Worm (Caenorhabditis elegans) whole organism, young adult: ENCODE data around the gene H40L08.7.

Experiments
- B0336.3 ChIP-seq: fragments of 200-800 bp; sonication (Bioruptor generic); IDR thresholded peaks from 2 replicates; pipeline ENCODE4 v1.3.6; 2022; ENCODE audit warnings: missing genetic modification characterization, missing compliant biosample characterization
- C06A6.2 ChIP-seq: fragments of 200-800 bp; sonication (Bioruptor generic); conservative IDR thresholded peaks from 2 replicates; pipeline ENCODE4 v1.3.6; 2022; ENCODE audit warnings: missing genetic modification characterization, missing compliant biosample characterization
- C17E4.6 ChIP-seq: fragments of 200-800 bp; sonication (Bioruptor generic); IDR thresholded peaks from 2 replicates; pipeline ENCODE4 v1.3.6; 2022; ENCODE audit warnings: missing genetic modification reagents, missing genetic modification characterization, missing compliant biosample characterization
- F22D6.2 ChIP-seq: sonication (generic microtip); optimal IDR thresholded peaks from 2 replicates; lab custom pipeline; 2016; ENCODE audit warnings: mild to moderate bottlenecking, missing genetic modification characterization, missing compliant biosample characterization
- F39B2.1 ChIP-seq: fragments of 200-800 bp; sonication (Bioruptor generic); IDR thresholded peaks from 2 replicates; pipeline ENCODE4 v1.3.6; 2022; ENCODE audit warnings: missing genetic modification reagents, missing genetic modification characterization, missing compliant biosample characterization
- F55B11.4 ChIP-seq: sonication (generic microtip); optimal IDR thresholded peaks from 2 replicates; lab custom pipeline; 2016; ENCODE audit warnings: missing compliant biosample characterization, missing genetic modification characterization, borderline replicate concordance; ENCODE audit not compliant: insufficient read depth
- F57C9.4 ChIP-seq: sonication (generic microtip); optimal IDR thresholded peaks from 2 replicates; lab custom pipeline; 2017; ENCODE audit warnings: mild to moderate bottlenecking, missing genetic modification characterization, missing compliant biosample characterization
- K11D2.4 ChIP-seq: fragments of 200-800 bp; sonication (Bioruptor generic); IDR thresholded peaks from 2 replicates; pipeline ENCODE4 v1.3.6; 2022; ENCODE audit warnings: missing genetic modification reagents, missing genetic modification characterization, missing compliant biosample characterization
- K12H6.12 ChIP-seq: fragments of 200-800 bp; sonication (Bioruptor generic); optimal IDR thresholded peaks from 2 replicates; lab custom pipeline; 2018; ENCODE audit warnings: mild to moderate bottlenecking, missing genetic modification characterization, missing compliant biosample characterization
- ZK185.1 ChIP-seq: sonication (generic microtip); optimal IDR thresholded peaks from 2 replicates; lab custom pipeline; 2016; ENCODE audit warnings: mild to moderate bottlenecking, missing genetic modification characterization, missing compliant biosample characterization; ENCODE audit not compliant: poor library complexity, severe bottlenecking
- athp-1 ChIP-seq: sonication (generic microtip); optimal IDR thresholded peaks from 2 replicates; lab custom pipeline; 2017; ENCODE audit warnings: mild to moderate bottlenecking, missing genetic modification characterization, missing compliant biosample characterization
- attf-5 ChIP-seq: fragments of 200-800 bp; sonication (Bioruptor generic); optimal IDR thresholded peaks from 2 replicates; lab custom pipeline; 2018; ENCODE audit warnings: mild to moderate bottlenecking, missing genetic modification characterization, missing compliant biosample characterization
- ccch-3 ChIP-seq: fragments of 200-800 bp; sonication (Bioruptor generic); optimal IDR thresholded peaks from 2 replicates; lab custom pipeline; 2018; ENCODE audit warnings: mild to moderate bottlenecking, missing genetic modification characterization, missing compliant biosample characterization
- cebp-1 ChIP-seq, 2 experiments: fragments of 200-800 bp in 1 of 2; sonication (Bioruptor generic) in 1 of 2; sonication (generic microtip) in 1 of 2; IDR thresholded peaks in 1 of 2; optimal IDR thresholded peaks in 1 of 2; 2 replicates each; pipeline versions ENCODE4 v1.3.6 to Lab custom; 2017 to 2022; ENCODE audit warnings: missing compliant biosample characterization in 2 of 2, missing genetic modification characterization in 2 of 2, mild to moderate bottlenecking in 1 of 2, missing genetic modification reagents in 1 of 2, moderate library complexity in 1 of 2
- ceh-40 ChIP-seq: fragments of 200-800 bp; sonication (Bioruptor generic); IDR thresholded peaks from 2 replicates; pipeline ENCODE4 v1.3.6; 2022; ENCODE audit warnings: missing genetic modification characterization, missing compliant biosample characterization
- chd-7 ChIP-seq: sonication (generic microtip); optimal IDR thresholded peaks from 2 replicates; lab custom pipeline; 2016; ENCODE audit warnings: mild to moderate bottlenecking, missing genetic modification characterization, moderate library complexity, missing compliant biosample characterization
- die-1 ChIP-seq: sonication (generic microtip); optimal IDR thresholded peaks from 2 replicates; lab custom pipeline; 2016; ENCODE audit warnings: missing genotype, mild to moderate bottlenecking, missing genetic modification characterization, missing compliant biosample characterization
- dpff-1 ChIP-seq: sonication (generic microtip); optimal IDR thresholded peaks from 2 replicates; lab custom pipeline; 2017; ENCODE audit warnings: mild to moderate bottlenecking, missing genetic modification characterization, missing compliant biosample characterization
- dpl-1 ChIP-seq: fragments of 150-350 bp; optimal IDR thresholded peaks from 2 replicates; lab custom pipeline; 2014; ENCODE audit warnings: missing biosample characterization, missing genetic modification reagents, missing genetic modification characterization
- egl-18 ChIP-seq: fragments of 200-800 bp; sonication (Bioruptor generic); IDR thresholded peaks from 2 replicates; pipeline ENCODE4 v1.3.6; 2022; ENCODE audit warnings: missing genetic modification reagents, missing genetic modification characterization, missing compliant biosample characterization
- ekl-4 ChIP-seq: fragments of 200-800 bp; sonication (Bioruptor generic); IDR thresholded peaks from 2 replicates; pipeline ENCODE4 v1.3.6; 2022; ENCODE audit warnings: missing genetic modification reagents, missing genetic modification characterization, missing compliant biosample characterization
- ets-4 ChIP-seq: fragments of 200-800 bp; sonication (Bioruptor generic); optimal IDR thresholded peaks from 2 replicates; lab custom pipeline; 2018; ENCODE audit warnings: mild to moderate bottlenecking, missing genetic modification characterization, missing compliant biosample characterization
- hrde-1 ChIP-seq: sonication (generic microtip); optimal IDR thresholded peaks from 2 replicates; lab custom pipeline; 2016; ENCODE audit warnings: missing genetic modification characterization, mild to moderate bottlenecking, missing compliant biosample characterization, moderate library complexity, missing genotype, missing genetic modification reagents, borderline replicate concordance
- let-526 ChIP-seq: fragments of 200-800 bp; sonication (Bioruptor generic); IDR thresholded peaks from 2 replicates; pipeline ENCODE4 v1.3.6; 2022; ENCODE audit warnings: missing genetic modification reagents, missing genetic modification characterization, missing compliant biosample characterization
- lin-26 ChIP-seq: fragments of 200-800 bp; sonication (Bioruptor generic); IDR thresholded peaks from 2 replicates; pipeline ENCODE4 v1.3.6; 2022; ENCODE audit warnings: missing genetic modification reagents, missing genetic modification characterization, missing compliant biosample characterization
- lin-40 ChIP-seq: sonication (generic microtip); optimal IDR thresholded peaks from 2 replicates; lab custom pipeline; 2016; ENCODE audit warnings: missing genetic modification characterization, mild to moderate bottlenecking, missing compliant biosample characterization, missing genotype, missing genetic modification reagents
- lin-54 ChIP-seq: fragments of 200-800 bp; sonication (Bioruptor generic); optimal IDR thresholded peaks from 2 replicates; lab custom pipeline; 2018; ENCODE audit warnings: mild to moderate bottlenecking, missing genetic modification characterization, missing compliant biosample characterization
- lir-1 ChIP-seq: fragments of 200-800 bp; sonication (Bioruptor generic); conservative IDR thresholded peaks from 2 replicates; pipeline ENCODE4 v1.3.6; 2022; ENCODE audit warnings: missing genetic modification reagents, missing genetic modification characterization, missing compliant biosample characterization
- lsl-1 ChIP-seq: fragments of 200-800 bp; sonication (Bioruptor generic); optimal IDR thresholded peaks from 2 replicates; lab custom pipeline; 2018; ENCODE audit warnings: mild to moderate bottlenecking, missing genetic modification characterization, moderate library complexity, missing compliant biosample characterization
- madf-3 ChIP-seq: fragments of 200-800 bp; sonication (Bioruptor generic); IDR thresholded peaks from 2 replicates; pipeline ENCODE4 v1.3.6; 2022; ENCODE audit warnings: missing genetic modification reagents, missing genetic modification characterization, missing compliant biosample characterization
- mcd-1 ChIP-seq: fragments of 200-800 bp; sonication (Bioruptor generic); IDR thresholded peaks from 2 replicates; pipeline ENCODE4 v1.3.6; 2022; ENCODE audit warnings: missing genetic modification reagents, missing genetic modification characterization, missing compliant biosample characterization
- nfya-1 ChIP-seq: sonication (generic microtip); optimal IDR thresholded peaks from 2 replicates; lab custom pipeline; 2017; ENCODE audit warnings: antibody characterized with exemption, missing compliant biosample characterization, missing genetic modification characterization, borderline replicate concordance; ENCODE audit not compliant: insufficient read depth
- nfyb-1 ChIP-seq: fragments of 200-800 bp; sonication (Bioruptor generic); IDR thresholded peaks from 2 replicates; pipeline ENCODE4 v1.3.6; 2022; ENCODE audit warnings: missing genetic modification reagents, missing genetic modification characterization, missing compliant biosample characterization
- nhr-120 ChIP-seq: fragments of 200-800 bp; sonication (Bioruptor generic); IDR thresholded peaks from 2 replicates; pipeline ENCODE4 v1.3.6; 2022; ENCODE audit warnings: missing genetic modification characterization, missing compliant biosample characterization
- nhr-80 ChIP-seq: sonication (generic microtip); optimal IDR thresholded peaks from 2 replicates; lab custom pipeline; 2016; ENCODE audit warnings: missing genetic modification characterization, missing compliant biosample characterization
- pha-4 ChIP-seq: fragments of 150-350 bp; sonication (generic microtip); optimal IDR thresholded peaks from 2 replicates; lab custom pipeline; 2014; ENCODE audit warnings: missing biosample characterization, missing genetic modification reagents, missing genetic modification characterization
- rcor-1 ChIP-seq: fragments of 200-800 bp; sonication (Bioruptor generic); IDR thresholded peaks from 2 replicates; pipeline ENCODE4 v1.3.6; 2022; ENCODE audit warnings: missing genetic modification reagents, missing genetic modification characterization, missing compliant biosample characterization
- rec-8 ChIP-seq, 2 experiments: sonication (generic microtip); optimal IDR thresholded peaks; 2 replicates each; lab custom pipeline; 2016; ENCODE audit warnings: mild to moderate bottlenecking in 2 of 2, missing genetic modification characterization in 2 of 2, missing genetic modification reagents in 2 of 2, missing genotype in 2 of 2, missing biosample characterization in 1 of 2, missing compliant biosample characterization in 1 of 2, moderate library complexity in 1 of 2
- repo-1 ChIP-seq: sonication (generic microtip); optimal IDR thresholded peaks from 2 replicates; lab custom pipeline; 2017; ENCODE audit warnings: mild to moderate bottlenecking, missing genetic modification characterization, missing compliant biosample characterization
- rpc-1 ChIP-seq, 2 experiments: fragments of 150-350 bp in 1 of 2; sonication (generic microtip) in 1 of 2; optimal IDR thresholded peaks; 2 replicates each; lab custom pipeline; 2014 to 2018; ENCODE audit warnings: missing biosample characterization in 1 of 2, missing genetic modification characterization in 1 of 2, missing genetic modification reagents in 1 of 2, missing genotype in 1 of 2
- snpc-1.3 ChIP-seq: sonication (generic microtip); optimal IDR thresholded peaks from 2 replicates; lab custom pipeline; 2017; ENCODE audit warnings: missing genetic modification characterization, mild to moderate bottlenecking, missing compliant biosample characterization, antibody characterized with exemption, moderate library complexity, missing genotype, missing genetic modification reagents; ENCODE audit not compliant: insufficient read depth
- snpc-3.4 ChIP-seq: sonication (generic microtip); optimal IDR thresholded peaks from 2 replicates; lab custom pipeline; 2017; ENCODE audit warnings: missing genetic modification characterization, mild to moderate bottlenecking, missing compliant biosample characterization, antibody characterized with exemption, moderate library complexity, missing genotype, missing genetic modification reagents
- somi-1 ChIP-seq: fragments of 200-800 bp; sonication (Bioruptor generic); optimal IDR thresholded peaks from 2 replicates; lab custom pipeline; 2018; ENCODE audit warnings: mild to moderate bottlenecking, missing genetic modification characterization, missing compliant biosample characterization
- tbp1 ChIP-seq: fragments of 200-800 bp; sonication (Bioruptor generic); optimal IDR thresholded peaks from 2 replicates; lab custom pipeline; 2018; ENCODE audit warnings: mild to moderate bottlenecking, missing genetic modification characterization, missing compliant biosample characterization
- zfh-2 ChIP-seq: fragments of 200-800 bp; sonication (Bioruptor generic); conservative IDR thresholded peaks from 2 replicates; pipeline ENCODE4 v1.3.6; 2022; ENCODE audit warnings: missing genetic modification reagents, missing genetic modification characterization, missing compliant biosample characterization
- ztf-26 ChIP-seq: sonication (generic microtip); optimal IDR thresholded peaks from 2 replicates; lab custom pipeline; 2017; ENCODE audit warnings: missing genetic modification characterization, missing compliant biosample characterization
- ztf-6 ChIP-seq: fragments of 200-800 bp; sonication (Bioruptor generic); IDR thresholded peaks from 2 replicates; pipeline ENCODE4 v1.3.6; 2022; ENCODE audit warnings: missing genetic modification reagents, missing genetic modification characterization, missing compliant biosample characterization

Gene H40L08.7

ce11 chrX:15036287-15036686 is 41.3 kb downstream of the H40L08.7 start:
- TF ChIP-seq nfyb-1 (GFP tag; lab: Robert Waterston, UW) (peak; percentile 28; the same call in 1 of the 2 replicates), ceh-40 (GFP tag; lab: Robert Waterston, UW) (no peak), F57C9.4 (tag; lab: Kevin White, UChicago) (no peak), B0336.3 (GFP tag; lab: Robert Waterston, UW) (no peak), C17E4.6 (GFP tag; lab: Robert Waterston, UW) (no peak), lsl-1 (no peak), K11D2.4 (GFP tag; lab: Robert Waterston, UW) (no peak), cebp-1 (GFP tag; IDR thresholded peaks at IDR 0.05; lab: Robert Waterston, UW) (no peak), cebp-1 (tag; optimal IDR thresholded peaks at IDR 0.05; lab: Kevin White, UChicago) (peak; percentile 21), madf-3 (GFP tag; lab: Robert Waterston, UW) (peak; percentile 59; the same call in 1 of the 2 replicates), lin-40 (peak; percentile 51), athp-1 (tag; lab: Kevin White, UChicago) (peak; percentile 16), lin-54 (GFP tag; lab: Kevin White, UChicago) (no peak), snpc-1.3 (tag; lab: Kevin White, UChicago) (no peak), C06A6.2 (GFP tag; lab: Robert Waterston, UW) (no peak), ztf-26 (tag; lab: Kevin White, UChicago) (no peak), die-1 (tag; lab: Kevin White, UChicago) (no peak), dpff-1 (tag; lab: Kevin White, UChicago) (no peak), rec-8 (tag; optimal IDR thresholded peaks at IDR 0.05; lab: Kevin White, UChicago) (no peak), ekl-4 (GFP tag; lab: Robert Waterston, UW) (no peak), lir-1 (GFP tag; lab: Robert Waterston, UW) (no peak), zfh-2 (GFP tag; lab: Robert Waterston, UW) (no peak), F22D6.2 (tag; lab: Kevin White, UChicago) (peak; percentile 17), egl-18 (GFP tag; lab: Robert Waterston, UW) (no peak), ZK185.1 (peak; percentile 19), dpl-1 (GFP tag; lab: Kevin White, UChicago) (no peak), repo-1 (peak; percentile 65), F55B11.4 (tag; lab: Kevin White, UChicago) (no peak), nhr-80 (no peak), somi-1 (GFP tag; lab: Kevin White, UChicago) (no peak), pha-4 (tag; lab: Kevin White, UChicago) (no peak), nfya-1 (tag; lab: Kevin White, UChicago) (no peak), tbp1 (GFP tag; lab: Kevin White, UChicago) (no peak), chd-7 (peak; percentile 41)

ce11 chrX:15035748-15036147 is 41.8 kb downstream of the H40L08.7 start:
- TF ChIP-seq let-526 (no peak), ets-4 (no peak), lin-26 (GFP tag; lab: Robert Waterston, UW) (no peak), F39B2.1 (GFP tag; lab: Robert Waterston, UW) (no peak), K12H6.12 (tag; lab: Kevin White, UChicago) (no peak), snpc-3.4 (tag; lab: Kevin White, UChicago) (no peak), attf-5 (GFP tag; lab: Kevin White, UChicago) (no peak), nhr-120 (GFP tag; lab: Robert Waterston, UW) (no peak), athp-1 (tag; lab: Kevin White, UChicago) (no peak), snpc-1.3 (tag; lab: Kevin White, UChicago) (no peak), ccch-3 (GFP tag; lab: Kevin White, UChicago) (no peak), rec-8 (tag; optimal IDR thresholded peaks at IDR 0.05; lab: Kevin White, UChicago) (no peak), ztf-6 (no peak), ZK185.1 (no peak), rcor-1 (no peak), hrde-1 (tag; lab: Kevin White, UChicago) (no peak), mcd-1 (GFP tag; lab: Robert Waterston, UW) (no peak), rpc-1 (optimal IDR thresholded peaks at IDR 0.05; lab: Kevin White, UChicago) (no peak), rpc-1 (tag; optimal IDR thresholded peaks at IDR 0.05; lab: Kevin White, UChicago) (no peak)
